Worm (Caenorhabditis elegans): ENCODE measurements around the gene T05B9.2.

ce11 chrII:11226379-11226778 lies 29.3 kb upstream of the T05B9.2 start, which contains the start of gene T06D8.2:
- TF ChIP-seq ref-1 (GFP tag; conservative IDR thresholded peaks at IDR 0.05) (no peak), flt-1 (GFP tag; IDR thresholded peaks at IDR 0.05) (no peak), cog-1 (tag; optimal IDR thresholded peaks at IDR 0.05) (no peak), tab-1 (GFP tag; IDR thresholded peaks at IDR 0.05) (no peak), ztf-23 (GFP tag; IDR thresholded peaks at IDR 0.05) (no peak), klf-2 (GFP tag; conservative IDR thresholded peaks at IDR 0.05) (no peak), ztf-29 (GFP tag; IDR thresholded peaks at IDR 0.05) (no peak)

Data from whole organism, midembryonic.